Worm (Caenorhabditis elegans): ENCODE results near the gene C17B7.10.

C17B7.10 gene

ce11 chrV:3341906-3342305, at the start of gene C17B7.10:
Gene C17B7.10 (minus strand): TSS chrV:3342006.
- TF ChIP-seq lir-1 (GFP tag; conservative IDR thresholded peaks at IDR 0.05) = no peak
- TF ChIP-seq C17E4.6 (GFP tag; IDR thresholded peaks at IDR 0.05) = 0 out of 2 replicates have a peak, but pooled peaks have one; percentile 30

ce11 chrV:3391005-3391404, 49.2 kb upstream of the C17B7.10 start:
- TF ChIP-seq T07F8.4 (tag; optimal IDR thresholded peaks at IDR 0.05) (no peak), egl-18 (GFP tag; IDR thresholded peaks at IDR 0.05) (no peak), K11D2.4 (GFP tag; IDR thresholded peaks at IDR 0.05) (0 out of 2 replicates have a peak, but pooled peaks have one; percentile 66), ceh-27 (GFP tag; optimal IDR thresholded peaks at IDR 0.05) (peak; percentile 27), mcd-1 (GFP tag; IDR thresholded peaks at IDR 0.05) (peak; percentile 37; the same call in 1 of the 2 replicates), F49E8.2 (tag; optimal IDR thresholded peaks at IDR 0.05; ENCODE audit: insufficient read depth) (no peak), nfyb-1 (GFP tag; IDR thresholded peaks at IDR 0.05) (0 out of 2 replicates have a peak, but pooled peaks have one; percentile 47), unc-130 (GFP tag; optimal IDR thresholded peaks at IDR 0.05) (no peak), Y79H2A.3 (GFP tag; conservative IDR thresholded peaks at IDR 0.05) (no peak), sdz-38 (tag; optimal IDR thresholded peaks at IDR 0.05) (no peak), ztf-28 (GFP tag; IDR thresholded peaks at IDR 0.05) (no peak), rcor-1 (GFP tag; IDR thresholded peaks at IDR 0.05) (no peak), Y67H2A.10 (GFP tag; conservative IDR thresholded peaks at IDR 0.05) (no peak), cebp-2 (GFP tag; IDR thresholded peaks at IDR 0.05) (no peak), atf-7 (tag; optimal IDR thresholded peaks at IDR 0.05) (peak; percentile 16), snpc-4 (GFP tag; optimal IDR thresholded peaks at IDR 0.05) (no peak), snpc-4 (tag; optimal IDR thresholded peaks at IDR 0.05) (peak in 1 of 4 experiments; percentile 36), tbx-9 (tag; optimal IDR thresholded peaks at IDR 0.05; ENCODE audit: borderline replicate concordance) (no peak), attf-5 (GFP tag; optimal IDR thresholded peaks at IDR 0.05) (peak; percentile 54), K12H6.12 (tag; optimal IDR thresholded peaks at IDR 0.05) (no peak), lin-35 (GFP tag; optimal IDR thresholded peaks at IDR 0.05) (peak in 1 of 3 experiments; percentile 72), C06A6.2 (GFP tag; conservative IDR thresholded peaks at IDR 0.05) (peak; percentile 44; the same call in 1 of the 2 replicates), cebp-1 (GFP tag; IDR thresholded peaks at IDR 0.05) (no peak), cebp-1 (tag; optimal IDR thresholded peaks at IDR 0.05) (no peak), aptf-3 (GFP tag; IDR thresholded peaks at IDR 0.05) (no peak), nhr-80 (tag; optimal IDR thresholded peaks at IDR 0.05) (peak; percentile 75), ztf-26 (tag; optimal IDR thresholded peaks at IDR 0.05) (peak; percentile 53), somi-1 (GFP tag; optimal IDR thresholded peaks at IDR 0.05) (peak; percentile 78), tbp1 (GFP tag; optimal IDR thresholded peaks at IDR 0.05) (peak; percentile 12), bed-1 (GFP tag; IDR thresholded peaks at IDR 0.05) (no peak), snpc-1.1 (tag; optimal IDR thresholded peaks at IDR 0.05; ENCODE audit: insufficient read depth) (no peak), hmg-1.2 (GFP tag; IDR thresholded peaks at IDR 0.05) (peak; percentile 58; the same call in 1 of the 2 replicates)

ce11 chrV:3388299-3388698, 46.5 kb upstream of the C17B7.10 start:
- TF ChIP-seq snpc-4 (GFP tag; optimal IDR thresholded peaks at IDR 0.05) = no peak
- peak in 1 of 4 experiments; percentile 19 for TF ChIP-seq snpc-4 (tag; optimal IDR thresholded peaks at IDR 0.05)
- TF ChIP-seq sea-2 (GFP tag; IDR thresholded peaks at IDR 0.05) = no peak
- no peak for TF ChIP-seq ets-4 (GFP tag; optimal IDR thresholded peaks at IDR 0.05)
- TF ChIP-seq chd-7 (tag; optimal IDR thresholded peaks at IDR 0.05) = no peak
- TF ChIP-seq snpc-1.1 (tag; optimal IDR thresholded peaks at IDR 0.05; ENCODE audit: insufficient read depth) = no peak
- TF ChIP-seq lsy-27 (tag; optimal IDR thresholded peaks at IDR 0.05; ENCODE audit: borderline replicate concordance, insufficient read depth) = no peak
- no peak for TF ChIP-seq ccch-3 (GFP tag; optimal IDR thresholded peaks at IDR 0.05)
- no peak for TF ChIP-seq F49E8.2 (tag; optimal IDR thresholded peaks at IDR 0.05; ENCODE audit: insufficient read depth)
- TF ChIP-seq dox-1 (GFP tag; IDR thresholded peaks at IDR 0.05) = peak; percentile 60
- no peak for TF ChIP-seq unc-130 (GFP tag; optimal IDR thresholded peaks at IDR 0.05)
- TF ChIP-seq Y79H2A.3 (GFP tag; conservative IDR thresholded peaks at IDR 0.05) = no peak
- no peak for TF ChIP-seq ekl-4 (GFP tag; IDR thresholded peaks at IDR 0.05)
- TF ChIP-seq dpff-1 (tag; optimal IDR thresholded peaks at IDR 0.05) = no peak
- TF ChIP-seq F52B5.7 (tag; optimal IDR thresholded peaks at IDR 0.05) = no peak
- TF ChIP-seq hmg-1.2 (GFP tag; IDR thresholded peaks at IDR 0.05) = peak; percentile 60
- peak; percentile 42; the same call in 1 of the 2 replicates for TF ChIP-seq zfh-2 (GFP tag; conservative IDR thresholded peaks at IDR 0.05)
- no peak for TF ChIP-seq nhr-120 (GFP tag; IDR thresholded peaks at IDR 0.05)
- no peak for TF ChIP-seq ztf-18 (tag; optimal IDR thresholded peaks at IDR 0.05)

Data from whole organism, young adult.